Fruit fly (Drosophila melanogaster) whole organism, pupa: ENCODE results near the gene CG14440.

ENCODE experiments used
- CG10348 ChIP-seq: fragments of 200-800 bp; sonication (Bioruptor generic); IDR thresholded peaks from 2 replicates; pipeline ENCODE4 v1.3.6; 2022; ENCODE audit warnings: missing biosample characterization, missing genetic modification characterization
- CG12605 ChIP-seq: fragments of 200-800 bp; sonication (Bioruptor generic); IDR thresholded peaks from 2 replicates; pipeline ENCODE4 v1.3.6; 2022; ENCODE audit warnings: missing biosample characterization, missing genetic modification characterization
- CG14655 ChIP-seq: fragments of 200-800 bp; sonication (Bioruptor generic); optimal IDR thresholded peaks from 3 replicates; lab custom pipeline; 2017; ENCODE audit warnings: mild to moderate bottlenecking, missing biosample characterization, missing genetic modification reagents, missing genetic modification characterization
- CG15710 ChIP-seq: fragments of 200-800 bp; sonication (Bioruptor generic); optimal IDR thresholded peaks from 2 replicates; lab custom pipeline; 2018; ENCODE audit warnings: missing biosample characterization, mild to moderate bottlenecking, missing genetic modification characterization, moderate library complexity
- CG17806 ChIP-seq: fragments of 200-800 bp; sonication (Bioruptor generic); optimal IDR thresholded peaks from 2 replicates; lab custom pipeline; 2018; ENCODE audit warnings: missing biosample characterization, mild to moderate bottlenecking, missing genetic modification characterization, moderate library complexity
- CG32121 ChIP-seq: fragments of 200-800 bp; sonication (Bioruptor generic); IDR thresholded peaks from 2 replicates; pipeline ENCODE4 v1.3.6; 2022; ENCODE audit warnings: missing biosample characterization, missing genetic modification characterization
- CG34367 ChIP-seq: fragments of 200-800 bp; sonication (Bioruptor generic); optimal IDR thresholded peaks from 2 replicates; lab custom pipeline; 2018; ENCODE audit warnings: missing biosample characterization, mild to moderate bottlenecking, missing genetic modification characterization
- CG8159 ChIP-seq: fragments of 200-800 bp; sonication (Bioruptor generic); optimal IDR thresholded peaks from 3 replicates; lab custom pipeline; 2018; ENCODE audit warnings: missing biosample characterization, mild to moderate bottlenecking, missing genetic modification characterization, moderate library complexity
- CG8301 ChIP-seq: fragments of 200-800 bp; sonication (Bioruptor generic); optimal IDR thresholded peaks from 2 replicates; lab custom pipeline; 2018; ENCODE audit warnings: missing biosample characterization, mild to moderate bottlenecking, missing genetic modification characterization
- CG9948 ChIP-seq: fragments of 200-800 bp; sonication (Bioruptor generic); optimal IDR thresholded peaks from 2 replicates; lab custom pipeline; 2018; ENCODE audit warnings: missing biosample characterization, mild to moderate bottlenecking, missing genetic modification characterization, moderate library complexity
- EcR ChIP-seq: fragments of 200-800 bp; sonication (Bioruptor generic); optimal IDR thresholded peaks from 3 replicates; lab custom pipeline; 2019; ENCODE audit warnings: missing biosample characterization, missing genetic modification characterization, mild to moderate bottlenecking, moderate library complexity, missing genetic modification reagents
- Snoo ChIP-seq: fragments of 200-800 bp; sonication (Bioruptor generic); optimal IDR thresholded peaks from 3 replicates; lab custom pipeline; 2017; ENCODE audit warnings: missing biosample characterization, mild to moderate bottlenecking, missing genetic modification characterization, inconsistent platforms
- gl ChIP-seq: fragments of 200-800 bp; sonication (Bioruptor generic); optimal IDR thresholded peaks from 2 replicates; lab custom pipeline; 2018; ENCODE audit warnings: missing biosample characterization, mild to moderate bottlenecking, missing genetic modification characterization

DNA sequence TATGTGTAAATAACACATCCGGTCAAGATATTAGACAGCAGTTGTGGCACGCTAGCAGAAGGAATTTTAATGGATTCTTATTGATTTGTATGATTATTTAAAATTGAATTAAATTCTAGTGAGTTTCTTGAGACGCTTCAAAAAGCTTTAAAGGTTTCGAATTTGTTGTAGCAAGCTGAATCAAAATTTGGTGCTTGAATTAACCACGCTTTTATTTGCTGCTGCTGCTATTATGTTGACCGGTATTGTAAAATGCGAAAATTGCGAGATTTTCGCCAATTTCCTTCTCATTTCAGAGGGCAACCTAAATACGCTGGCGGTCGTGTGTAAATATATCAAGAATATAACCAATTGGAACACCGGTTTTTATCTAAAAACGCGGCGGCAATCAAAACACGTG is 44.8 kb upstream of the CG14440 start:
- TF ChIP-seq CG8159 (tag; lab: Kevin White, UChicago) = no peak
- no peak for TF ChIP-seq EcR (GFP tag; lab: Kevin White, UChicago)
- TF ChIP-seq CG10348 = no peak
- no peak for TF ChIP-seq CG14655 (GFP tag; lab: Kevin White, UChicago)
- TF ChIP-seq CG9948 (tag; lab: Kevin White, UChicago) = no peak
- peak; percentile 42; the same call in 1 of the 2 replicates for TF ChIP-seq CG32121 (GFP tag; lab: Robert Waterston, UW)
- TF ChIP-seq Snoo (tag; lab: Kevin White, UChicago) = no peak
- no peak for TF ChIP-seq CG34367
- peak; percentile 13 for TF ChIP-seq CG15710 (tag; lab: Kevin White, UChicago)
- peak; percentile 15 for TF ChIP-seq CG17806
- no peak for TF ChIP-seq gl
- TF ChIP-seq CG8301 (tag; lab: Kevin White, UChicago) = no peak
- TF ChIP-seq CG12605 (GFP tag; lab: Robert Waterston, UW) = no peak
